Worm (Caenorhabditis elegans) whole organism, early embryonic: ENCODE results near the gene cex-2.

ENCODE experiments used
- B0310.2 ChIP-seq: sonication (generic microtip); optimal IDR thresholded peaks from 2 replicates; lab custom pipeline; 2016; ENCODE audit warnings: mild to moderate bottlenecking, missing genetic modification characterization, missing compliant biosample characterization
- F13C5.2 ChIP-seq: sonication (generic microtip); optimal IDR thresholded peaks from 2 replicates; lab custom pipeline; 2017; ENCODE audit warnings: mild to moderate bottlenecking, missing genetic modification characterization, inconsistent platforms, missing compliant biosample characterization
- ama-1 ChIP-seq: fragments of 150-350 bp; optimal IDR thresholded peaks from 2 replicates; lab custom pipeline; 2014
- ceh-13 ChIP-seq: fragments of 200-800 bp; sonication (Bioruptor generic); optimal IDR thresholded peaks from 2 replicates; lab custom pipeline; 2018; ENCODE audit warnings: mild to moderate bottlenecking, missing genetic modification characterization, missing compliant biosample characterization
- ceh-36 ChIP-seq: sonication (generic microtip); optimal IDR thresholded peaks from 2 replicates; lab custom pipeline; 2016; ENCODE audit warnings: missing genetic modification characterization, inconsistent platforms, missing compliant biosample characterization
- flt-1 ChIP-seq: fragments of 200-800 bp; sonication (Bioruptor generic); IDR thresholded peaks from 2 replicates; pipeline ENCODE4 v1.3.6; 2022; ENCODE audit warnings: missing genetic modification characterization, missing compliant biosample characterization
- hmbx-1 ChIP-seq: sonication (generic microtip); optimal IDR thresholded peaks from 2 replicates; lab custom pipeline; 2016; ENCODE audit warnings: mild to moderate bottlenecking, missing genetic modification characterization, missing compliant biosample characterization
- hmg-4 ChIP-seq: fragments of 200-800 bp; sonication (Bioruptor generic); optimal IDR thresholded peaks from 2 replicates; lab custom pipeline; 2018; ENCODE audit warnings: mild to moderate bottlenecking, missing genetic modification characterization, missing compliant biosample characterization
- scrt-1 ChIP-seq: fragments of 200-800 bp; sonication (Bioruptor generic); IDR thresholded peaks from 2 replicates; pipeline ENCODE4 v1.3.6; 2022; ENCODE audit warnings: missing genetic modification characterization, missing compliant biosample characterization
- sea-1 ChIP-seq: fragments of 200-800 bp; sonication (Bioruptor generic); conservative IDR thresholded peaks from 2 replicates; pipeline ENCODE4 v1.3.6; 2022; ENCODE audit warnings: missing genetic modification characterization, missing compliant biosample characterization
- tbx-11 ChIP-seq: fragments of 200-800 bp; sonication (Bioruptor generic); IDR thresholded peaks from 2 replicates; pipeline ENCODE4 v1.3.6; 2022; ENCODE audit warnings: missing genetic modification characterization, missing compliant biosample characterization

- TF ChIP-seq ceh-36 (no peak), ama-1 (lab: Kevin White, UChicago) (no peak), flt-1 (GFP tag; lab: Robert Waterston, UW) (no peak), ceh-13 (GFP tag; lab: Kevin White, UChicago) (no peak), scrt-1 (GFP tag; lab: Robert Waterston, UW) (no peak), B0310.2 (tag; lab: Kevin White, UChicago) (no peak), hmg-4 (GFP tag; lab: Kevin White, UChicago) (no peak), tbx-11 (no peak), hmbx-1 (tag; lab: Kevin White, UChicago) (no peak), sea-1 (GFP tag; lab: Robert Waterston, UW) (no peak), F13C5.2 (tag; lab: Kevin White, UChicago) (no peak)
Measured at ce11 chrII:7806872-7807271, 28.3 kb downstream of the cex-2 start.
